Worm (Caenorhabditis elegans) whole organism, early embryonic: ENCODE results near the gene K07E3.1.

Experiments
- B0310.2 ChIP-seq: sonication (generic microtip); optimal IDR thresholded peaks from 2 replicates; lab custom pipeline; 2016; ENCODE audit warnings: mild to moderate bottlenecking, missing genetic modification characterization, missing compliant biosample characterization
- aly-1 ChIP-seq: sonication (generic microtip); optimal IDR thresholded peaks from 2 replicates; lab custom pipeline; 2016; ENCODE audit warnings: missing genetic modification characterization, missing compliant biosample characterization
- ama-1 ChIP-seq: fragments of 150-350 bp; optimal IDR thresholded peaks from 2 replicates; lab custom pipeline; 2014
- ceh-13 ChIP-seq: fragments of 200-800 bp; sonication (Bioruptor generic); optimal IDR thresholded peaks from 2 replicates; lab custom pipeline; 2018; ENCODE audit warnings: mild to moderate bottlenecking, missing genetic modification characterization, missing compliant biosample characterization
- ets-7 ChIP-seq: sonication (generic microtip); optimal IDR thresholded peaks from 2 replicates; lab custom pipeline; 2016; ENCODE audit warnings: missing genotype, missing genetic modification characterization, missing compliant biosample characterization
- flt-1 ChIP-seq: fragments of 200-800 bp; sonication (Bioruptor generic); IDR thresholded peaks from 2 replicates; pipeline ENCODE4 v1.3.6; 2022; ENCODE audit warnings: missing genetic modification characterization, missing compliant biosample characterization
- hmbx-1 ChIP-seq: sonication (generic microtip); optimal IDR thresholded peaks from 2 replicates; lab custom pipeline; 2016; ENCODE audit warnings: mild to moderate bottlenecking, missing genetic modification characterization, missing compliant biosample characterization
- hmg-4 ChIP-seq: fragments of 200-800 bp; sonication (Bioruptor generic); optimal IDR thresholded peaks from 2 replicates; lab custom pipeline; 2018; ENCODE audit warnings: mild to moderate bottlenecking, missing genetic modification characterization, missing compliant biosample characterization
- pes-1 ChIP-seq: fragments of 200-800 bp; sonication (Bioruptor generic); IDR thresholded peaks from 2 replicates; pipeline ENCODE4 v1.3.6; 2022; ENCODE audit warnings: missing genetic modification reagents, missing genetic modification characterization, missing compliant biosample characterization
- scrt-1 ChIP-seq: fragments of 200-800 bp; sonication (Bioruptor generic); IDR thresholded peaks from 2 replicates; pipeline ENCODE4 v1.3.6; 2022; ENCODE audit warnings: missing genetic modification characterization, missing compliant biosample characterization
- tbx-11 ChIP-seq: fragments of 200-800 bp; sonication (Bioruptor generic); IDR thresholded peaks from 2 replicates; pipeline ENCODE4 v1.3.6; 2022; ENCODE audit warnings: missing genetic modification characterization, missing compliant biosample characterization

DNA sequence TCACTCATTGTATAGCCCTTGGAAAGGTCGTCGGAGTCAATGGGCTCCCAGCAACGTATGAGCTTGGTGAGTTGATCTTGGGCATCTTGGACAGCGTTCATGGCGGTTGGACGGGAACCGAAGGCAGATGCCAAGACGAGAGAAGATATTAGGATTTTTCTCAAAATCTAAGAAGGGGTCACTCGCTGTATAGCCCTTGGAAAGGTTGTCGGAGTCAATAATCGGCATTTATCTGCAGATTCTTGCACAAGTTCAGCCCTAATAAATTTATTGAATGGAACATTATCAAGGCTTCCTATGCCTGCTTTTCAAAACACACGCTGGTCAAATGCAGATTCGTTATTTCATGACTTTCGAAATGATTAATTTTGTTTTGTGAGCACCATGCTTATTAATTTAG is 27.5 kb downstream of the K07E3.1 start, which contains the start of gene C02B8.7:
- TF ChIP-seq flt-1 (no peak), aly-1 (tag; lab: Kevin White, UChicago) (no peak), ama-1 (lab: Kevin White, UChicago) (no peak), pes-1 (no peak), ets-7 (tag; lab: Kevin White, UChicago) (no peak), ceh-13 (GFP tag; lab: Kevin White, UChicago) (no peak), tbx-11 (GFP tag; lab: Robert Waterston, UW) (no peak), hmg-4 (GFP tag; lab: Kevin White, UChicago) (no peak), hmbx-1 (tag; lab: Kevin White, UChicago) (no peak), B0310.2 (tag; lab: Kevin White, UChicago) (no peak), scrt-1 (GFP tag; lab: Robert Waterston, UW) (no peak)
